In genomic region chrX:19603953-19604352, dm6 we compare ENCODE assay signal across 1 fruit fly cellular context.
TF ChIP-seq lines count a peak whose summit lies in the region.

No protein-coding gene starts in this region.

TF ChIP-seq in whole organism, embryonic, 481 proteins besides CTCF, POLR2A, EP300 and RAD21 (continued from another document):
- no peak for TF ChIP-seq pan (optimal IDR thresholded peaks at IDR 0.05; lab: Kevin White, UChicago)
- TF ChIP-seq pan (GFP tag; optimal IDR thresholded peaks at IDR 0.05 in 1 of 2, IDR thresholded peaks at IDR 0.05 in 1 of 2) = peak in 1 of 2 experiments; percentile 83
- no peak for TF ChIP-seq CG10431 (GFP tag; optimal IDR thresholded peaks at IDR 0.05; lab: Kevin White, UChicago)
- peak; percentile 76 for TF ChIP-seq ind (GFP tag; optimal IDR thresholded peaks at IDR 0.05; lab: Kevin White, UChicago)
- peak; percentile 77 for TF ChIP-seq chm (GFP tag; IDR thresholded peaks at IDR 0.05; lab: Robert Waterston, UW)
- TF ChIP-seq mirr (GFP tag; optimal IDR thresholded peaks at IDR 0.05; lab: Kevin White, UChicago) = peak; percentile 52
- peak; percentile 80 for TF ChIP-seq Fer3 (tag; optimal IDR thresholded peaks at IDR 0.05; lab: Kevin White, UChicago)
- no peak for TF ChIP-seq bbx (GFP tag; IDR thresholded peaks at IDR 0.05; lab: Robert Waterston, UW; ENCODE audit: partially characterized antibody)
- peak; percentile 44 for TF ChIP-seq CG14710 (tag; optimal IDR thresholded peaks at IDR 0.05; lab: Kevin White, UChicago)
- TF ChIP-seq CG13123 (GFP tag; optimal IDR thresholded peaks at IDR 0.05; lab: Kevin White, UChicago) = peak; percentile 35
- no peak for TF ChIP-seq luna (GFP tag; optimal IDR thresholded peaks at IDR 0.05; lab: Kevin White, UChicago)
- no peak for TF ChIP-seq pb (GFP tag; optimal IDR thresholded peaks at IDR 0.05; lab: Kevin White, UChicago)
- no peak for TF ChIP-seq Trl (optimal IDR thresholded peaks at IDR 0.05; lab: Kevin White, UChicago)
- peak; percentile 54 for TF ChIP-seq Trl (GFP tag; optimal IDR thresholded peaks at IDR 0.05; lab: Kevin White, UChicago)
- TF ChIP-seq PHDP (tag; optimal IDR thresholded peaks at IDR 0.05; lab: Kevin White, UChicago) = peak; percentile 71
- TF ChIP-seq Abd-B (GFP tag; optimal IDR thresholded peaks at IDR 0.05; lab: Kevin White, UChicago) = peak; percentile 70
- peak; percentile 58 for TF ChIP-seq az2 (GFP tag; optimal IDR thresholded peaks at IDR 0.05; lab: Kevin White, UChicago)
- no peak for TF ChIP-seq tll (GFP tag; optimal IDR thresholded peaks at IDR 0.05; lab: Kevin White, UChicago)
- TF ChIP-seq CG2202 (tag; optimal IDR thresholded peaks at IDR 0.05; lab: Kevin White, UChicago) = peak; percentile 29
- peak; percentile 39 for TF ChIP-seq CG6254 (GFP tag; optimal IDR thresholded peaks at IDR 0.05; lab: Kevin White, UChicago)
- TF ChIP-seq bcd (GFP tag; optimal IDR thresholded peaks at IDR 0.05; lab: Kevin White, UChicago) = peak; percentile 69
- no peak for TF ChIP-seq nerfin-2 (GFP tag; IDR thresholded peaks at IDR 0.05; lab: Robert Waterston, UW; ENCODE audit: partially characterized antibody)
- TF ChIP-seq CG4617 (GFP tag; optimal IDR thresholded peaks at IDR 0.05; lab: Kevin White, UChicago; ENCODE audit: borderline replicate concordance) = peak; percentile 14
- peak; percentile 57 for TF ChIP-seq ems (GFP tag; optimal IDR thresholded peaks at IDR 0.05; lab: Kevin White, UChicago)
- no peak for TF ChIP-seq sna (GFP tag; IDR thresholded peaks at IDR 0.05; lab: Robert Waterston, UW; ENCODE audit: partially characterized antibody)
- TF ChIP-seq CG6175 (GFP tag; IDR thresholded peaks at IDR 0.05; lab: Robert Waterston, UW) = peak; percentile 74
- peak; percentile 54 for TF ChIP-seq CG4404 (GFP tag; IDR thresholded peaks at IDR 0.05; lab: Robert Waterston, UW)
- peak; percentile 33 for TF ChIP-seq exex (tag; optimal IDR thresholded peaks at IDR 0.05; lab: Kevin White, UChicago)
- no peak for TF ChIP-seq pzg (GFP tag; optimal IDR thresholded peaks at IDR 0.05; lab: Kevin White, UChicago)
- peak; percentile 19 for TF ChIP-seq Myb (GFP tag; optimal IDR thresholded peaks at IDR 0.05; lab: Kevin White, UChicago)
- TF ChIP-seq CG2116 (GFP tag; optimal IDR thresholded peaks at IDR 0.05; lab: Kevin White, UChicago) = peak; percentile 2
- peak; percentile 30 for TF ChIP-seq CG12104 (GFP tag; optimal IDR thresholded peaks at IDR 0.05; lab: Kevin White, UChicago)
- peak; percentile 64 for TF ChIP-seq CG7556 (GFP tag; optimal IDR thresholded peaks at IDR 0.05; lab: Kevin White, UChicago)
- peak; percentile 68; the same call in 2 of the 3 replicates for TF ChIP-seq CG17361 (GFP tag; IDR thresholded peaks at IDR 0.05; lab: Robert Waterston, UW)
